Worm (Caenorhabditis elegans) whole organism, late embryonic: ENCODE measurements around the gene Y46G5A.15.

Experiments used
- ama-1 ChIP-seq: fragments of 150-350 bp; optimal IDR thresholded peaks from 2 replicates; lab custom pipeline; 2014
- ceh-9 ChIP-seq: sonication (generic microtip); optimal IDR thresholded peaks from 2 replicates; lab custom pipeline; 2016; ENCODE audit warnings: mild to moderate bottlenecking, missing genetic modification characterization, inconsistent platforms, missing compliant biosample characterization
- elt-4 ChIP-seq: sonication (generic microtip); optimal IDR thresholded peaks from 2 replicates; lab custom pipeline; 2016; ENCODE audit warnings: missing genetic modification characterization, missing compliant biosample characterization
- odd-2 ChIP-seq: sonication (generic microtip); optimal IDR thresholded peaks from 2 replicates; lab custom pipeline; 2017; ENCODE audit warnings: antibody characterized with exemption, mild to moderate bottlenecking, missing genetic modification characterization, missing compliant biosample characterization
- pat-9 ChIP-seq: fragments of 200-800 bp; sonication (Bioruptor generic); optimal IDR thresholded peaks from 2 replicates; lab custom pipeline; 2018; ENCODE audit warnings: mild to moderate bottlenecking, missing genetic modification characterization, moderate library complexity, missing compliant biosample characterization
- pqm-1 ChIP-seq: sonication (generic microtip); optimal IDR thresholded peaks from 2 replicates; lab custom pipeline; 2016; ENCODE audit warnings: missing genetic modification characterization, missing compliant biosample characterization
- sox-4 ChIP-seq: sonication (generic microtip); optimal IDR thresholded peaks from 2 replicates; lab custom pipeline; 2017; ENCODE audit warnings: mild to moderate bottlenecking, missing genetic modification characterization, inconsistent platforms, missing compliant biosample characterization

ce11 chrII:12796040-12796502 is 10.9 kb upstream of the Y46G5A.15 start, which contains the start of gene cpt-1:
- TF ChIP-seq sox-4 (tag; lab: Kevin White, UChicago) (no peak), odd-2 (tag; lab: Kevin White, UChicago) (no peak), pqm-1 (no peak), pat-9 (tag; lab: Kevin White, UChicago) (no peak), elt-4 (tag; lab: Kevin White, UChicago) (no peak), ama-1 (lab: Kevin White, UChicago) (no peak), ceh-9 (tag; lab: Kevin White, UChicago) (no peak)
